Fruit fly (Drosophila melanogaster): ENCODE results near the gene AOX2.

Gene AOX2

dm6 chr3R:15542314-15542713, at the start of gene AOX2:
AOX2 (minus strand) TSS chr3R:15542414.
- no peak for TF ChIP-seq toe (GFP tag; optimal IDR thresholded peaks at IDR 0.05)
- no peak for TF ChIP-seq CG7045 (GFP tag; optimal IDR thresholded peaks at IDR 0.05)
- no peak for TF ChIP-seq CG11617 (GFP tag; optimal IDR thresholded peaks at IDR 0.05)
- no peak for TF ChIP-seq kay (GFP tag; ENCODE audit: borderline replicate concordance)
- TF ChIP-seq tj (GFP tag; optimal IDR thresholded peaks at IDR 0.05), result no peak
- TF ChIP-seq cnc (optimal IDR thresholded peaks at IDR 0.05), result no peak
- TF ChIP-seq CG1620 (GFP tag; optimal IDR thresholded peaks at IDR 0.05), result no peak

- TF ChIP-seq CG33017 (tag; optimal IDR thresholded peaks at IDR 0.05) (no peak), pad (GFP tag; optimal IDR thresholded peaks at IDR 0.05) (no peak), cnc (optimal IDR thresholded peaks at IDR 0.05) (no peak), CG11617 (GFP tag; optimal IDR thresholded peaks at IDR 0.05) (no peak), CG1620 (GFP tag; optimal IDR thresholded peaks at IDR 0.05) (no peak), CG5204 (GFP tag; optimal IDR thresholded peaks at IDR 0.05) (no peak), kay (GFP tag; ENCODE audit: borderline replicate concordance) (no peak), ovo (GFP tag; optimal IDR thresholded peaks at IDR 0.05) (no peak), Clk (GFP tag; optimal IDR thresholded peaks at IDR 0.05) (no peak), CG7045 (GFP tag; optimal IDR thresholded peaks at IDR 0.05) (no peak), Mnt (GFP tag; optimal IDR thresholded peaks at IDR 0.05) (no peak), toe (GFP tag; optimal IDR thresholded peaks at IDR 0.05) (no peak), tj (GFP tag; optimal IDR thresholded peaks at IDR 0.05) (no peak), cic (GFP tag; optimal IDR thresholded peaks at IDR 0.05) (no peak), Hr96 (GFP tag; optimal IDR thresholded peaks at IDR 0.05) (no peak)
Measured at dm6 chr3R:15588567-15589321, 46.5 kb upstream of the AOX2 start.

- TF ChIP-seq ovo (GFP tag; optimal IDR thresholded peaks at IDR 0.05) (no peak), CG12768 (GFP tag; optimal IDR thresholded peaks at IDR 0.05) (no peak), CG5204 (GFP tag; optimal IDR thresholded peaks at IDR 0.05) (no peak), cic (GFP tag; optimal IDR thresholded peaks at IDR 0.05) (no peak), CG33017 (tag; optimal IDR thresholded peaks at IDR 0.05) (no peak), toe (GFP tag; optimal IDR thresholded peaks at IDR 0.05) (no peak), pad (GFP tag; optimal IDR thresholded peaks at IDR 0.05) (no peak), CG11617 (GFP tag; optimal IDR thresholded peaks at IDR 0.05) (no peak), tj (GFP tag; optimal IDR thresholded peaks at IDR 0.05) (no peak), Hr96 (GFP tag; optimal IDR thresholded peaks at IDR 0.05) (no peak), kay (GFP tag; ENCODE audit: borderline replicate concordance) (no peak), Crg-1 (GFP tag; optimal IDR thresholded peaks at IDR 0.05) (no peak), Clk (GFP tag; optimal IDR thresholded peaks at IDR 0.05) (no peak), CG7101 (tag; optimal IDR thresholded peaks at IDR 0.05) (no peak)
Measured at dm6 chr3R:15587491-15587890, 45.3 kb upstream of the AOX2 start.

- TF ChIP-seq pad (GFP tag; optimal IDR thresholded peaks at IDR 0.05) (no peak), CG5204 (GFP tag; optimal IDR thresholded peaks at IDR 0.05) (no peak), Hr96 (GFP tag; optimal IDR thresholded peaks at IDR 0.05) (no peak), CG33017 (tag; optimal IDR thresholded peaks at IDR 0.05) (no peak), CG1620 (GFP tag; optimal IDR thresholded peaks at IDR 0.05) (no peak)
Measured at dm6 chr3R:15584523-15585149, 42.4 kb upstream of the AOX2 start.

- TF ChIP-seq CG1620 (GFP tag; optimal IDR thresholded peaks at IDR 0.05) (no peak), tj (GFP tag; optimal IDR thresholded peaks at IDR 0.05) (no peak), toe (GFP tag; optimal IDR thresholded peaks at IDR 0.05) (no peak), Crg-1 (GFP tag; optimal IDR thresholded peaks at IDR 0.05) (no peak), Clk (GFP tag; optimal IDR thresholded peaks at IDR 0.05) (no peak), cnc (optimal IDR thresholded peaks at IDR 0.05) (no peak), CG12768 (GFP tag; optimal IDR thresholded peaks at IDR 0.05) (no peak), kay (GFP tag; ENCODE audit: borderline replicate concordance) (no peak)
Measured at dm6 chr3R:15583447-15583846, 41.2 kb upstream of the AOX2 start.

dm6 chr3R:15582526-15583155, 40.4 kb upstream of the AOX2 start:
- TF ChIP-seq pad (GFP tag; optimal IDR thresholded peaks at IDR 0.05) (no peak), CG12768 (GFP tag; optimal IDR thresholded peaks at IDR 0.05) (no peak), kay (GFP tag; ENCODE audit: borderline replicate concordance) (peak; percentile 29)

- no peak for TF ChIP-seq Clk (GFP tag; optimal IDR thresholded peaks at IDR 0.05)
- TF ChIP-seq CG11617 (GFP tag; optimal IDR thresholded peaks at IDR 0.05), result no peak
- no peak for TF ChIP-seq cnc (optimal IDR thresholded peaks at IDR 0.05)
- TF ChIP-seq CG14711 (tag; optimal IDR thresholded peaks at IDR 0.05), result no peak
- TF ChIP-seq CG7101 (tag; optimal IDR thresholded peaks at IDR 0.05), result no peak
- no peak for TF ChIP-seq pad (GFP tag; optimal IDR thresholded peaks at IDR 0.05)
- no peak for TF ChIP-seq Crg-1 (GFP tag; optimal IDR thresholded peaks at IDR 0.05)
- no peak for TF ChIP-seq cic (GFP tag; optimal IDR thresholded peaks at IDR 0.05)
- no peak for TF ChIP-seq bab1 (GFP tag; optimal IDR thresholded peaks at IDR 0.05)
- no peak for TF ChIP-seq CG7045 (GFP tag; optimal IDR thresholded peaks at IDR 0.05)
- TF ChIP-seq CG5204 (GFP tag; optimal IDR thresholded peaks at IDR 0.05), result no peak
- no peak for TF ChIP-seq CG33017 (tag; optimal IDR thresholded peaks at IDR 0.05)
- no peak for TF ChIP-seq Hr96 (GFP tag; optimal IDR thresholded peaks at IDR 0.05)
Measured at dm6 chr3R:15580719-15581118, 38.5 kb upstream of the AOX2 start.
